ENCODE assay signal across 4 worm cellular contexts in the genomic region with DNA sequence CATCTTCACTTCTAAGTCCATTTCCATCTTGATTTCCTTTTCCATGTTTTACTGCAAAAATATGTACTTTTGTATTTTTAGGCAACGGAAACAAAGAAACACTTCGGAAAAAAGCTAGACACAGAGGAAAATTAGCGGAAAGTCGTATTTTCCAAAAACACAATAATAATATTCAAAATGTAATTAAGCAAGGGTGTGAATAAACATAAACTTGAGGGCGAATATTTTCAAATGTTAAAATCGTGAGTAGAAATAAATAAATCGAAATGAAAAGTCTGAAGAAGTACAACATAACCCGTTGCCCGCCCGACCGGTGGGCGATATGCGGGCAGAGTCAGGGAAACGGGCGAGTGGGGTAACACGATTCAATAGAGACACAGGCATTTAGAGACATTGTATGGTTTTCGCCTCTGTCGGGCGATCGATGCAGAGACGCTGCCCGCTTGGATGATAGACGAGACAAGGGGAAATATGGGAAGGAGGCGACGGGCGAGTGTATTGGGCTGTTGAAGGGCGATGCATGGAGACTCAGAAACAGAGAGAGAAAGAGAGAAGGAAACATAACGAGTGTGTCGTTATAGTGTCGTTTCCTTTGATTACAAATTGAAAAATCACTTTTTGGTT.
TF ChIP-seq lines count a peak whose summit lies in the region.

C09E7.4 (minus strand) TSS at position 51 of the 624 bp plus-strand sequence.

TF ChIP-seq in whole organism, L2 larva, 48 proteins besides CTCF, POLR2A, EP300 and RAD21 (continues in another document):
- TF ChIP-seq F13H6.1 (tag; optimal IDR thresholded peaks at IDR 0.05; lab: Kevin White, UChicago) (peak; percentile 45), ztf-11 (tag; optimal IDR thresholded peaks at IDR 0.05; lab: Kevin White, UChicago) (no peak), lin-11 (tag; optimal IDR thresholded peaks at IDR 0.05; lab: Kevin White, UChicago) (peak; percentile 22), unc-39 (tag; optimal IDR thresholded peaks at IDR 0.05; lab: Kevin White, UChicago) (no peak), unc-55 (GFP tag; optimal IDR thresholded peaks at IDR 0.05; lab: Kevin White, UChicago) (peak; percentile 53), lin-13 (GFP tag; optimal IDR thresholded peaks at IDR 0.05; lab: Kevin White, UChicago) (no peak), egl-27 (tag; optimal IDR thresholded peaks at IDR 0.05; lab: Kevin White, UChicago) (no peak), dmd-4 (tag; optimal IDR thresholded peaks at IDR 0.05; lab: Kevin White, UChicago) (no peak), crh-2 (tag; optimal IDR thresholded peaks at IDR 0.05; lab: Kevin White, UChicago) (peak; percentile 20), nhr-129 (tag; optimal IDR thresholded peaks at IDR 0.05; lab: Kevin White, UChicago) (peak; percentile 66), mbf-1 (tag; optimal IDR thresholded peaks at IDR 0.05; lab: Kevin White, UChicago) (no peak), nhr-25 (tag; optimal IDR thresholded peaks at IDR 0.05; lab: Kevin White, UChicago) (no peak), ztf-4 (tag; optimal IDR thresholded peaks at IDR 0.05; lab: Kevin White, UChicago) (no peak), blmp-1 (tag; optimal IDR thresholded peaks at IDR 0.05; lab: Kevin White, UChicago; ENCODE audit: insufficient read depth) (no peak), snpc-4 (tag; optimal IDR thresholded peaks at IDR 0.05; lab: Kevin White, UChicago) (no peak), nhr-21 (tag; optimal IDR thresholded peaks at IDR 0.05; lab: Kevin White, UChicago) (no peak), sma-9 (GFP tag; optimal IDR thresholded peaks at IDR 0.05; lab: Kevin White, UChicago) (no peak), sma-9 (tag; optimal IDR thresholded peaks at IDR 0.05; lab: Kevin White, UChicago) (no peak), nhr-10 (tag; optimal IDR thresholded peaks at IDR 0.05; lab: Kevin White, UChicago) (no peak), sem-4 (tag; optimal IDR thresholded peaks at IDR 0.05; lab: Kevin White, UChicago) (peak; percentile 48), fos-1 (tag; optimal IDR thresholded peaks at IDR 0.05; lab: Kevin White, UChicago) (no peak), nhr-237 (tag; optimal IDR thresholded peaks at IDR 0.05; lab: Kevin White, UChicago) (no peak)

TF ChIP-seq in whole organism, L4 larva, 104 proteins besides CTCF, POLR2A, EP300 and RAD21:
- peak; percentile 7 for TF ChIP-seq rbr-2 (tag; optimal IDR thresholded peaks at IDR 0.05; lab: Kevin White, UChicago)
- peak in 1 of 2 experiments; percentile 77 for TF ChIP-seq unc-62 (GFP tag; optimal IDR thresholded peaks at IDR 0.05 in 1 of 2; lab: Kevin White, UChicago)
- TF ChIP-seq unc-62 (tag; optimal IDR thresholded peaks at IDR 0.05; lab: Kevin White, UChicago), result no peak
- no peak for TF ChIP-seq nhr-102 (tag; optimal IDR thresholded peaks at IDR 0.05; lab: Kevin White, UChicago)
- TF ChIP-seq aha-1 (tag; lab: Kevin White, UChicago), result peak; percentile 96
- TF ChIP-seq zip-2 (tag; optimal IDR thresholded peaks at IDR 0.05; lab: Kevin White, UChicago), result no peak
- TF ChIP-seq set-16 (GFP tag; IDR thresholded peaks at IDR 0.05; lab: Robert Waterston, UW), result no peak
- TF ChIP-seq tra-1 (GFP tag; IDR thresholded peaks at IDR 0.05; lab: Robert Waterston, UW), result no peak
TF ChIP-seq in whole organism, L4 larva: peak in this region for 3.

TF ChIP-seq in whole organism, late embryonic, 69 proteins besides CTCF, POLR2A, EP300 and RAD21 (continues in another document):
- TF ChIP-seq T23F11.4 (GFP tag; optimal IDR thresholded peaks at IDR 0.05; lab: Kevin White, UChicago) (peak; percentile 48), ceh-22 (tag; optimal IDR thresholded peaks at IDR 0.05; lab: Kevin White, UChicago) (no peak), pat-9 (tag; optimal IDR thresholded peaks at IDR 0.05; lab: Kevin White, UChicago) (no peak), ceh-6 (GFP tag; optimal IDR thresholded peaks at IDR 0.05; lab: Kevin White, UChicago) (no peak), ceh-34 (tag; optimal IDR thresholded peaks at IDR 0.05; lab: Kevin White, UChicago) (peak; percentile 68), unc-3 (GFP tag; conservative IDR thresholded peaks at IDR 0.05; lab: Robert Waterston, UW) (no peak), unc-3 (tag; optimal IDR thresholded peaks at IDR 0.05; lab: Kevin White, UChicago) (no peak), elt-2 (tag; optimal IDR thresholded peaks at IDR 0.05; lab: Kevin White, UChicago) (peak; percentile 29), C38D4.7 (GFP tag; optimal IDR thresholded peaks at IDR 0.05; lab: Kevin White, UChicago) (no peak), ref-2 (tag; optimal IDR thresholded peaks at IDR 0.05; lab: Kevin White, UChicago) (no peak), hlh-8 (tag; optimal IDR thresholded peaks at IDR 0.05; lab: Kevin White, UChicago) (peak; percentile 37), ets-4 (tag; optimal IDR thresholded peaks at IDR 0.05; lab: Kevin White, UChicago) (peak; percentile 16), dmd-4 (tag; optimal IDR thresholded peaks at IDR 0.05; lab: Kevin White, UChicago; ENCODE audit: borderline replicate concordance) (peak; percentile 30), lim-6 (tag; optimal IDR thresholded peaks at IDR 0.05; lab: Kevin White, UChicago) (no peak), K02D7.2 (tag; optimal IDR thresholded peaks at IDR 0.05; lab: Kevin White, UChicago) (no peak), sdc-2 (tag; optimal IDR thresholded peaks at IDR 0.05; lab: Kevin White, UChicago) (peak; percentile 59), C08G9.2 (tag; optimal IDR thresholded peaks at IDR 0.05; lab: Kevin White, UChicago) (peak; percentile 51), pha-4 (tag; optimal IDR thresholded peaks at IDR 0.05; lab: Kevin White, UChicago) (no peak), ceh-19 (GFP tag; optimal IDR thresholded peaks at IDR 0.05; lab: Kevin White, UChicago) (no peak), che-1 (tag; optimal IDR thresholded peaks at IDR 0.05; lab: Kevin White, UChicago) (peak; percentile 8), ahr-1 (tag; optimal IDR thresholded peaks at IDR 0.05; lab: Kevin White, UChicago) (no peak), gmeb-2 (tag; optimal IDR thresholded peaks at IDR 0.05; lab: Kevin White, UChicago) (no peak), unc-42 (tag; optimal IDR thresholded peaks at IDR 0.05; lab: Kevin White, UChicago) (peak; percentile 68), hlh-15 (tag; optimal IDR thresholded peaks at IDR 0.05; lab: Kevin White, UChicago) (no peak), eyg-1 (tag; optimal IDR thresholded peaks at IDR 0.05; lab: Kevin White, UChicago) (no peak), sox-4 (tag; optimal IDR thresholded peaks at IDR 0.05; lab: Kevin White, UChicago) (peak; percentile 29), hlh-6 (tag; optimal IDR thresholded peaks at IDR 0.05; lab: Kevin White, UChicago) (peak; percentile 72), ceh-48 (tag; optimal IDR thresholded peaks at IDR 0.05; lab: Kevin White, UChicago) (peak; percentile 76), ceh-24 (tag; optimal IDR thresholded peaks at IDR 0.05; lab: Kevin White, UChicago) (no peak), hlh-30 (tag; optimal IDR thresholded peaks at IDR 0.05; lab: Kevin White, UChicago; ENCODE audit: insufficient read depth) (no peak)

TF ChIP-seq in whole organism, mixed stage, embryonic, 35 proteins besides CTCF, POLR2A, EP300 and RAD21 (continues in another document):
- no peak for TF ChIP-seq ceh-83 (GFP tag; optimal IDR thresholded peaks at IDR 0.05; lab: Kevin White, UChicago)
- TF ChIP-seq elt-3 (tag; optimal IDR thresholded peaks at IDR 0.05; lab: Kevin White, UChicago), result no peak
- TF ChIP-seq ces-1 (GFP tag; optimal IDR thresholded peaks at IDR 0.05; lab: Kevin White, UChicago), result peak; percentile 40
- peak; percentile 53 for TF ChIP-seq unc-120 (tag; optimal IDR thresholded peaks at IDR 0.05; lab: Kevin White, UChicago; ENCODE audit: poor library complexity, severe bottlenecking)
- TF ChIP-seq nhr-2 (tag; optimal IDR thresholded peaks at IDR 0.05; lab: Kevin White, UChicago), result peak; percentile 34
- TF ChIP-seq ceh-39 (tag; optimal IDR thresholded peaks at IDR 0.05; lab: Kevin White, UChicago), result no peak
- TF ChIP-seq nhr-237 (tag; optimal IDR thresholded peaks at IDR 0.05; lab: Kevin White, UChicago), result no peak
- TF ChIP-seq lsy-2 (tag; optimal IDR thresholded peaks at IDR 0.05; lab: Kevin White, UChicago), result peak; percentile 17
- TF ChIP-seq bed-3 (GFP tag; optimal IDR thresholded peaks at IDR 0.05; lab: Kevin White, UChicago), result no peak
- no peak for TF ChIP-seq zip-8 (tag; optimal IDR thresholded peaks at IDR 0.05; lab: Kevin White, UChicago)
- TF ChIP-seq lin-13 (tag; optimal IDR thresholded peaks at IDR 0.05; lab: Kevin White, UChicago), result peak; percentile 35
- no peak for TF ChIP-seq snpc-4 (tag; optimal IDR thresholded peaks at IDR 0.05; lab: Kevin White, UChicago)
- peak; percentile 67 for TF ChIP-seq mls-2 (tag; optimal IDR thresholded peaks at IDR 0.05; lab: Kevin White, UChicago)
- no peak for TF ChIP-seq elt-1 (tag; optimal IDR thresholded peaks at IDR 0.05; lab: Kevin White, UChicago; ENCODE audit: borderline replicate concordance, insufficient read depth)
- TF ChIP-seq sptf-1 (tag; optimal IDR thresholded peaks at IDR 0.05; lab: Kevin White, UChicago), result peak; percentile 61
- peak; percentile 55 for TF ChIP-seq unc-62 (GFP tag; optimal IDR thresholded peaks at IDR 0.05; lab: Kevin White, UChicago)
- TF ChIP-seq drap-1 (GFP tag; optimal IDR thresholded peaks at IDR 0.05; lab: Kevin White, UChicago), result peak; percentile 16
- no peak for TF ChIP-seq hlh-1 (tag; optimal IDR thresholded peaks at IDR 0.05; lab: Kevin White, UChicago)
- no peak for TF ChIP-seq flh-1 (GFP tag; optimal IDR thresholded peaks at IDR 0.05; lab: Kevin White, UChicago)
- TF ChIP-seq unc-39 (tag; optimal IDR thresholded peaks at IDR 0.05; lab: Kevin White, UChicago), result no peak
- no peak for TF ChIP-seq nhr-12 (tag; optimal IDR thresholded peaks at IDR 0.05; lab: Kevin White, UChicago)
- peak; percentile 66 for TF ChIP-seq pha-4 (tag; optimal IDR thresholded peaks at IDR 0.05; lab: Kevin White, UChicago)
- peak; percentile 59 for TF ChIP-seq cnd-1 (tag; optimal IDR thresholded peaks at IDR 0.05; lab: Kevin White, UChicago)
- no peak for TF ChIP-seq ztf-11 (tag; optimal IDR thresholded peaks at IDR 0.05; lab: Kevin White, UChicago)
- TF ChIP-seq ham-2 (GFP tag; optimal IDR thresholded peaks at IDR 0.05; lab: Kevin White, UChicago), result peak; percentile 5
- TF ChIP-seq nhr-76 (tag; optimal IDR thresholded peaks at IDR 0.05; lab: Kevin White, UChicago), result no peak
- TF ChIP-seq mep-1 (tag; optimal IDR thresholded peaks at IDR 0.05; lab: Kevin White, UChicago), result peak; percentile 35
- TF ChIP-seq tbx-8 (GFP tag; optimal IDR thresholded peaks at IDR 0.05; lab: Kevin White, UChicago), result no peak
- no peak for TF ChIP-seq blmp-1 (tag; optimal IDR thresholded peaks at IDR 0.05; lab: Kevin White, UChicago)
- peak; percentile 8 for TF ChIP-seq lin-32 (GFP tag; optimal IDR thresholded peaks at IDR 0.05; lab: Kevin White, UChicago)
- TF ChIP-seq M03D4.4 (tag; optimal IDR thresholded peaks at IDR 0.05; lab: Kevin White, UChicago), result peak; percentile 45
- TF ChIP-seq nhr-28 (tag; optimal IDR thresholded peaks at IDR 0.05; lab: Kevin White, UChicago), result no peak
- TF ChIP-seq sem-2 (GFP tag; optimal IDR thresholded peaks at IDR 0.05; lab: Kevin White, UChicago), result no peak
- TF ChIP-seq mab-5 (tag; optimal IDR thresholded peaks at IDR 0.05; lab: Kevin White, UChicago), result no peak
